Fruit fly (Drosophila melanogaster) whole organism, embryonic: ENCODE results near the gene CG5913.
A peak's percentile ranks its signal among the peaks of the same experiment; 100 is the strongest.

Source experiments
- Asciz ChIP-seq: fragments of 200-800 bp; sonication (Bioruptor generic); optimal IDR thresholded peaks from 2 replicates; lab custom pipeline; 2017; ENCODE audit warnings: missing biosample characterization, mild to moderate bottlenecking, missing genetic modification characterization, missing genetic modification reagents
- CG10654 ChIP-seq: fragments of 200-800 bp; sonication (Bioruptor generic); optimal IDR thresholded peaks from 2 replicates; lab custom pipeline; 2016; ENCODE audit warnings: missing biosample characterization, missing genetic modification characterization
- CG11093 ChIP-seq: fragments of 200-800 bp; sonication (Bioruptor generic); IDR thresholded peaks from 3 replicates; pipeline ENCODE4 v1.3.6; 2022; ENCODE audit warnings: missing biosample characterization, missing genetic modification characterization
- CG11398 ChIP-seq: fragments of 200-800 bp; sonication (Bioruptor generic); optimal IDR thresholded peaks from 2 replicates; lab custom pipeline; 2016; ENCODE audit warnings: missing biosample characterization, missing genetic modification characterization
- CG14014 ChIP-seq: fragments of 200-800 bp; sonication (Bioruptor generic); IDR thresholded peaks from 2 replicates; pipeline ENCODE4 v1.3.6; 2022; ENCODE audit warnings: missing biosample characterization, missing genetic modification characterization
- CG16815 ChIP-seq: fragments of 200-800 bp; sonication (Bioruptor generic); optimal IDR thresholded peaks from 3 replicates; lab custom pipeline; 2017; ENCODE audit warnings: missing biosample characterization, mild to moderate bottlenecking, missing genetic modification characterization
- CG17385 ChIP-seq: fragments of 200-800 bp; sonication (Bioruptor generic); optimal IDR thresholded peaks from 3 replicates; lab custom pipeline; 2018; ENCODE audit warnings: missing biosample characterization, mild to moderate bottlenecking, missing genetic modification characterization
- CG17829 ChIP-seq: fragments of 200-800 bp; optimal IDR thresholded peaks from 2 replicates; lab custom pipeline; 2019; ENCODE audit warnings: missing biosample characterization, mild to moderate bottlenecking, missing genetic modification characterization, moderate library complexity
- CG17912 ChIP-seq: fragments of 200-800 bp; sonication (Bioruptor generic); optimal IDR thresholded peaks from 2 replicates; lab custom pipeline; 2018; ENCODE audit warnings: missing biosample characterization, mild to moderate bottlenecking, missing genetic modification characterization
- CG18262 ChIP-seq: fragments of 200-800 bp; optimal IDR thresholded peaks from 3 replicates; lab custom pipeline; 2019; ENCODE audit warnings: missing biosample characterization, mild to moderate bottlenecking, missing genetic modification characterization, moderate library complexity
- CG2120 ChIP-seq: fragments of 200-800 bp; sonication (Bioruptor generic); optimal IDR thresholded peaks from 3 replicates; lab custom pipeline; 2016; ENCODE audit warnings: missing biosample characterization, missing genetic modification characterization
- CG2678 ChIP-seq: fragments of 200-800 bp; sonication (Bioruptor generic); optimal IDR thresholded peaks from 3 replicates; lab custom pipeline; 2019; ENCODE audit warnings: missing biosample characterization, mild to moderate bottlenecking, missing genetic modification characterization, moderate library complexity
- CG2875 ChIP-seq: fragments of 200-800 bp; sonication (Bioruptor generic); optimal IDR thresholded peaks from 2 replicates; lab custom pipeline; 2017; ENCODE audit warnings: missing biosample characterization, mild to moderate bottlenecking, missing genetic modification characterization, missing genetic modification reagents
- CG30020 ChIP-seq: fragments of 200-800 bp; optimal IDR thresholded peaks from 2 replicates; lab custom pipeline; 2019; ENCODE audit warnings: missing biosample characterization, mild to moderate bottlenecking, missing genetic modification characterization, moderate library complexity
- CG31224 ChIP-seq: fragments of 200-800 bp; sonication (Bioruptor generic); IDR thresholded peaks from 2 replicates; pipeline ENCODE4 v1.3.6; 2022; ENCODE audit warnings: missing biosample characterization, missing genetic modification characterization
- CG31365 ChIP-seq: fragments of 200-800 bp; sonication (Bioruptor generic); optimal IDR thresholded peaks from 2 replicates; lab custom pipeline; 2018; ENCODE audit warnings: missing biosample characterization, mild to moderate bottlenecking, missing genetic modification characterization
- CG31388 ChIP-seq: fragments of 200-800 bp; sonication (Bioruptor generic); optimal IDR thresholded peaks from 2 replicates; lab custom pipeline; 2016; ENCODE audit warnings: missing biosample characterization, missing genetic modification characterization
- CG31441 ChIP-seq: fragments of 200-800 bp; sonication (Bioruptor generic); IDR thresholded peaks from 2 replicates; pipeline ENCODE4 v1.3.6; 2022; ENCODE audit warnings: missing biosample characterization, missing genetic modification characterization
- CG4328 ChIP-seq: fragments of 200-800 bp; sonication (Bioruptor generic); optimal IDR thresholded peaks from 3 replicates; lab custom pipeline; 2017; ENCODE audit warnings: missing biosample characterization, missing genetic modification reagents, missing genetic modification characterization
- CG4617 ChIP-seq: fragments of 200-800 bp; sonication (Bioruptor generic); optimal IDR thresholded peaks from 3 replicates; lab custom pipeline; 2016; ENCODE audit warnings: missing biosample characterization, missing genetic modification characterization, borderline replicate concordance
- CG7786 ChIP-seq: fragments of 200-800 bp; sonication (Bioruptor generic); optimal IDR thresholded peaks from 2 replicates; lab custom pipeline; 2016; ENCODE audit warnings: missing biosample characterization, missing genetic modification characterization
- CG7839 ChIP-seq: fragments of 200-800 bp; sonication (Bioruptor generic); optimal IDR thresholded peaks from 3 replicates; lab custom pipeline; 2018; ENCODE audit warnings: missing biosample characterization, mild to moderate bottlenecking, missing genetic modification characterization, moderate library complexity
- Dref ChIP-seq: fragments of 200-800 bp; sonication (Bioruptor generic); IDR thresholded peaks from 2 replicates; pipeline ENCODE4 v1.3.6; 2022; ENCODE audit warnings: missing biosample characterization, missing genetic modification characterization
- Hr39 ChIP-seq: fragments of >200 bp; optimal IDR thresholded peaks from 2 replicates; lab custom pipeline; 2017
- Lhr ChIP-seq: fragments of 200-800 bp; sonication (Bioruptor generic); optimal IDR thresholded peaks from 3 replicates; lab custom pipeline; 2017; ENCODE audit warnings: mild to moderate bottlenecking, missing biosample characterization, missing genetic modification reagents, missing genetic modification characterization
- Mes4 ChIP-seq: fragments of 200-800 bp; sonication (Bioruptor generic); optimal IDR thresholded peaks from 2 replicates; lab custom pipeline; 2016; ENCODE audit warnings: missing biosample characterization, missing genetic modification characterization
- Neu2 ChIP-seq: fragments of 200-800 bp; sonication (Bioruptor generic); optimal IDR thresholded peaks from 3 replicates; lab custom pipeline; 2016; ENCODE audit warnings: missing biosample characterization, missing genetic modification characterization, borderline replicate concordance
- Opbp ChIP-seq: fragments of 200-800 bp; sonication (Bioruptor generic); IDR thresholded peaks from 3 replicates; pipeline ENCODE4 v1.3.6; 2022; ENCODE audit warnings: missing biosample characterization, missing genetic modification characterization; ENCODE audit not compliant: partially characterized antibody
- Scr ChIP-seq: fragments of 200-800 bp; sonication (Bioruptor generic); IDR thresholded peaks from 2 replicates; pipeline ENCODE4 v1.3.6; 2022; ENCODE audit warnings: missing biosample characterization, missing genetic modification characterization; ENCODE audit not compliant: partially characterized antibody
- Sox100B ChIP-seq: fragments of 200-800 bp; sonication (Bioruptor generic); optimal IDR thresholded peaks from 3 replicates; lab custom pipeline; 2018; ENCODE audit warnings: missing biosample characterization, mild to moderate bottlenecking, missing genetic modification characterization
- Sry-δ ChIP-seq: fragments of 200-800 bp; sonication (Bioruptor generic); optimal IDR thresholded peaks from 2 replicates; lab custom pipeline; 2016; ENCODE audit warnings: missing biosample characterization, missing genetic modification characterization
- Usf ChIP-seq: fragments of 200-800 bp; sonication (Bioruptor generic); optimal IDR thresholded peaks from 2 replicates; lab custom pipeline; 2017; ENCODE audit warnings: missing genotype, missing biosample characterization, missing genetic modification characterization
- az2 ChIP-seq: fragments of 200-800 bp; sonication (Bioruptor generic); optimal IDR thresholded peaks from 3 replicates; lab custom pipeline; 2016; ENCODE audit warnings: missing biosample characterization, missing genetic modification characterization
- bab2 ChIP-seq: fragments of 200-800 bp; sonication (Bioruptor generic); optimal IDR thresholded peaks from 2 replicates; lab custom pipeline; 2016; ENCODE audit warnings: missing biosample characterization, missing genetic modification characterization
- bbx ChIP-seq: fragments of 200-800 bp; sonication (Bioruptor generic); IDR thresholded peaks from 2 replicates; pipeline ENCODE4 v1.3.6; 2022; ENCODE audit warnings: missing biosample characterization, missing genetic modification characterization; ENCODE audit not compliant: partially characterized antibody
- bowl ChIP-seq: fragments of 200-800 bp; sonication (Bioruptor generic); IDR thresholded peaks from 2 replicates; pipeline ENCODE4 v1.3.6; 2022; ENCODE audit warnings: missing biosample characterization, missing genetic modification characterization
- cato ChIP-seq: fragments of 200-800 bp; sonication (Bioruptor generic); optimal IDR thresholded peaks from 2 replicates; lab custom pipeline; 2016; ENCODE audit warnings: missing biosample characterization, missing genetic modification characterization, borderline replicate concordance
- crc ChIP-seq: fragments of 200-800 bp; sonication (Bioruptor generic); optimal IDR thresholded peaks from 2 replicates; lab custom pipeline; 2016; ENCODE audit warnings: missing biosample characterization, missing genetic modification characterization
- cwo ChIP-seq: fragments of 200-800 bp; sonication (Bioruptor generic); optimal IDR thresholded peaks from 3 replicates; lab custom pipeline; 2017; ENCODE audit warnings: missing biosample characterization, missing genetic modification characterization, mild to moderate bottlenecking, moderate library complexity, missing genetic modification reagents
- dpn ChIP-seq, 2 experiments: fragments of 200-800 bp; sonication (Bioruptor generic); optimal IDR thresholded peaks; 3 replicates each; lab custom pipeline; 2016; ENCODE audit warnings: missing biosample characterization in 2 of 2, missing genetic modification characterization in 2 of 2
- fd3F ChIP-seq: fragments of 200-800 bp; sonication (Bioruptor generic); optimal IDR thresholded peaks from 2 replicates; lab custom pipeline; 2018; ENCODE audit warnings: missing biosample characterization, mild to moderate bottlenecking, missing genetic modification characterization, moderate library complexity
- gcm ChIP-seq: fragments of 200-800 bp; sonication (Bioruptor generic); optimal IDR thresholded peaks from 2 replicates; lab custom pipeline; 2019; ENCODE audit warnings: missing biosample characterization, mild to moderate bottlenecking, missing genetic modification characterization, moderate library complexity
- hb ChIP-seq: fragments of 200-800 bp; sonication (Bioruptor generic); IDR thresholded peaks from 3 replicates; pipeline ENCODE4 v1.3.6; 2022; ENCODE audit warnings: missing biosample characterization, missing genetic modification characterization; ENCODE audit not compliant: partially characterized antibody
- jigr1 ChIP-seq: fragments of 200-800 bp; sonication (Bioruptor generic); IDR thresholded peaks from 3 replicates; pipeline ENCODE4 v1.3.6; 2022; ENCODE audit warnings: missing biosample characterization, missing genetic modification characterization
- lab ChIP-seq: fragments of 200-800 bp; sonication (Bioruptor generic); optimal IDR thresholded peaks from 3 replicates; lab custom pipeline; 2017; ENCODE audit warnings: missing biosample characterization, missing genetic modification characterization, mild to moderate bottlenecking, moderate library complexity, missing genetic modification reagents
- odd ChIP-seq: fragments of 200-800 bp; sonication (Bioruptor generic); optimal IDR thresholded peaks from 2 replicates; lab custom pipeline; 2017; ENCODE audit warnings: missing biosample characterization, mild to moderate bottlenecking, missing genetic modification characterization
- phol ChIP-seq: fragments of 200-800 bp; sonication (Bioruptor generic); optimal IDR thresholded peaks from 3 replicates; lab custom pipeline; 2018; ENCODE audit warnings: missing biosample characterization, mild to moderate bottlenecking, missing genetic modification characterization, moderate library complexity
- ranshi ChIP-seq: fragments of 200-800 bp; sonication (Bioruptor generic); IDR thresholded peaks from 2 replicates; pipeline ENCODE4 v1.3.6; 2022; ENCODE audit warnings: missing biosample characterization, missing genetic modification characterization
- ttk ChIP-seq: fragments of 200-800 bp; sonication (Bioruptor generic); IDR thresholded peaks from 2 replicates; pipeline ENCODE4 v2.1.2; 2022; ENCODE audit warnings: missing biosample characterization, missing genetic modification characterization
- zen ChIP-seq: fragments of 200-800 bp; sonication (Bioruptor generic); optimal IDR thresholded peaks from 3 replicates; lab custom pipeline; 2018; ENCODE audit warnings: missing biosample characterization, mild to moderate bottlenecking, missing genetic modification characterization, moderate library complexity

The CG5913 gene

DNA sequence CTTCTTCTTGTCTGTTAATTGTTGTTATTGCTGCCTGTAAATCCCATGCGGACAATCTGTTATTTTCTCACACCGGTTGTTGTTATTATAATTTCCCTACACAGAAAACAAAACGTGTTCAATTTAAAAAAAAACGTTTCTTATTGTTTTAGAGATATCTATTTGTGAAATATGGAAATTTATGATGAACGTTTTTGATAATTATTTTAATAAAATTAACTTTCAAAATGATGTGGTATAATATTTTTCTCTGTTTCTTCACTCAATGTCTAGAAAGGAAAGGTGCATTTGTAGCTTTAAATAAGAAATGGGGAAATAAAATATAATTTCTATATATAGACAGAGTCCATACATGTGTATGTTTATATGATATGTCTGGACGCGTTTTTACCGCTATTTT is 9.0 kb upstream of the CG5913 start (continued):
- TF ChIP-seq jigr1 (GFP tag; lab: Robert Waterston, UW) (no peak), Usf (GFP tag; lab: Kevin White, UChicago) (no peak), Sox100B (GFP tag; lab: Kevin White, UChicago) (peak; percentile 81), CG31224 (GFP tag; lab: Robert Waterston, UW) (peak; percentile 11; the same call in 1 of the 2 replicates), CG10654 (GFP tag; lab: Kevin White, UChicago) (peak; percentile 35), CG14014 (0 out of 2 replicates have a peak, but pooled peaks have one; percentile 32), hb (GFP tag; lab: Robert Waterston, UW) (no peak), CG17829 (tag; lab: Kevin White, UChicago) (peak; percentile 89), CG31441 (GFP tag; lab: Robert Waterston, UW) (peak; percentile 91), CG18262 (peak; percentile 92), gcm (peak; percentile 74), CG31388 (GFP tag; lab: Kevin White, UChicago) (no peak), cato (GFP tag; lab: Kevin White, UChicago) (peak; percentile 35), bowl (GFP tag; lab: Robert Waterston, UW) (no peak), lab (peak; percentile 17), Opbp (GFP tag; lab: Robert Waterston, UW) (no peak), Asciz (peak; percentile 70), CG2120 (GFP tag; lab: Kevin White, UChicago) (peak; percentile 3), bab2 (peak; percentile 1), Neu2 (no peak), CG2678 (peak; percentile 80), fd3F (GFP tag; lab: Kevin White, UChicago) (peak; percentile 30), CG11398 (GFP tag; lab: Kevin White, UChicago) (no peak), bbx (no peak), Dref (GFP tag; lab: Robert Waterston, UW) (no peak), Sry-δ (GFP tag; lab: Kevin White, UChicago) (no peak), ttk (peak; percentile 49; the same call in 1 of the 2 replicates), CG16815 (GFP tag; lab: Kevin White, UChicago) (peak; percentile 30), CG17912 (GFP tag; lab: Kevin White, UChicago) (no peak), crc (GFP tag; lab: Kevin White, UChicago) (no peak), cwo (GFP tag; lab: Kevin White, UChicago) (peak; percentile 28), ranshi (GFP tag; lab: Robert Waterston, UW) (0 out of 2 replicates have a peak, but pooled peaks have one; percentile 50), az2 (GFP tag; lab: Kevin White, UChicago) (peak; percentile 64), phol (tag; lab: Kevin White, UChicago) (peak; percentile 86), CG17385 (GFP tag; lab: Kevin White, UChicago) (peak; percentile 63), Mes4 (GFP tag; lab: Kevin White, UChicago) (no peak), zen (tag; lab: Kevin White, UChicago) (peak; percentile 18), CG7839 (tag; lab: Kevin White, UChicago) (peak; percentile 81), odd (GFP tag; lab: Kevin White, UChicago) (peak; percentile 31), CG7786 (no peak), CG4617 (GFP tag; lab: Kevin White, UChicago) (no peak), dpn (GFP tag; optimal IDR thresholded peaks at IDR 0.05; lab: Kevin White, UChicago) (peak in 1 of 2 experiments; percentile 48), Lhr (peak; percentile 8), CG2875 (peak; percentile 65), Scr (GFP tag; lab: Robert Waterston, UW) (no peak), CG4328 (GFP tag; lab: Kevin White, UChicago) (no peak), CG31365 (no peak), Hr39 (lab: Kevin White, UChicago) (no peak), CG11093 (GFP tag; lab: Robert Waterston, UW) (peak; percentile 42; the same call in 1 of the 3 replicates), CG30020 (tag; lab: Kevin White, UChicago) (peak; percentile 42)
